Worm (Caenorhabditis elegans): ENCODE measurements around the gene W06G6.10.

ce11 chrV:16671190-16671589, 24.2 kb upstream of the W06G6.10 start, which contains the start of gene str-61:
- TF ChIP-seq ceh-13 (GFP tag; optimal IDR thresholded peaks at IDR 0.05) (no peak), F13C5.2 (tag; optimal IDR thresholded peaks at IDR 0.05) (no peak), ama-1 (optimal IDR thresholded peaks at IDR 0.05) (no peak)
